Worm (Caenorhabditis elegans) whole organism, L2 larva: ENCODE results near the gene clec-33.

Source experiments
- ceh-82 ChIP-seq: fragments of 150-350 bp; optimal IDR thresholded peaks from 2 replicates; lab custom pipeline; 2014; ENCODE audit warnings: missing biosample characterization, missing genetic modification characterization
- dmd-4 ChIP-seq: sonication (generic microtip); optimal IDR thresholded peaks from 2 replicates; lab custom pipeline; 2017; ENCODE audit warnings: missing biosample characterization, missing genetic modification characterization
- lin-11 ChIP-seq: fragments of 150-350 bp; sonication (generic microtip); optimal IDR thresholded peaks from 2 replicates; lab custom pipeline; 2014; ENCODE audit warnings: missing biosample characterization, missing genetic modification characterization, inconsistent platforms, mixed read lengths
- mab-5 ChIP-seq: fragments of 150-350 bp; optimal IDR thresholded peaks from 2 replicates; lab custom pipeline; 2014; ENCODE audit warnings: missing biosample characterization, missing genetic modification characterization
- mdl-1 ChIP-seq, 2 experiments: fragments of 150-350 bp in 1 of 2; sonication (generic microtip) in 1 of 2; optimal IDR thresholded peaks; 2 replicates each; lab custom pipeline; 2017; ENCODE audit warnings: missing biosample characterization in 2 of 2, missing genetic modification characterization in 2 of 2
- nhr-11 ChIP-seq: fragments of 150-350 bp; optimal IDR thresholded peaks from 2 replicates; lab custom pipeline; 2014; ENCODE audit warnings: missing biosample characterization, missing genetic modification characterization
- nhr-129 ChIP-seq: fragments of 150-350 bp; optimal IDR thresholded peaks from 2 replicates; lab custom pipeline; 2014; ENCODE audit warnings: missing biosample characterization, missing genetic modification characterization
- nhr-237 ChIP-seq: fragments of 150-350 bp; optimal IDR thresholded peaks from 2 replicates; lab custom pipeline; 2014; ENCODE audit warnings: missing biosample characterization, missing genetic modification characterization
- skn-1 ChIP-seq: sonication (generic microtip); optimal IDR thresholded peaks from 2 replicates; lab custom pipeline; 2017; ENCODE audit warnings: missing biosample characterization, missing genetic modification characterization
- sma-3 ChIP-seq: sonication (generic microtip); optimal IDR thresholded peaks from 2 replicates; lab custom pipeline; 2016; ENCODE audit warnings: missing genetic modification reagents, missing genetic modification characterization, missing compliant biosample characterization
- ztf-11 ChIP-seq: sonication (generic microtip); optimal IDR thresholded peaks from 2 replicates; lab custom pipeline; 2017; ENCODE audit warnings: missing biosample characterization, missing genetic modification characterization

DNA sequence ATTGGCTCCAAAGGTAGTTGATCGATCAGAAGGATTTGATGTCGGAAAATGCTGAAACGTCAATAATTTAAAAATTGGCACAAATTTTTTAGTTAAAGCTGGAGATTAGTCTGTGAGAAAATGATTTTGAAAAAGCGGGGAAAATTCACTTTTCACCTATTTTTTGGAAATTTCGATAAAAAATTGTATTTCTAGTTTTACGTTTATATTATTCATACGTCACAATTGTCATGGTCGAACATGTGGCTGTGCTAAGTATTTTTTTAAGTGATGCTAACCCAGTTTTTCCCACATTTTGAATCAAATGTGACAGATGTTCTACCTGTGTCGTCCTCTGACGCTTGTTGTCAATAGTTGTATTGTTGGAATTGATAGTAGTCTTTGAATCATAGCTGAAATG, 9.9 kb upstream of the clec-33 start:
- no peak for TF ChIP-seq dmd-4 (tag; lab: Kevin White, UChicago)
- TF ChIP-seq mab-5 (tag; lab: Kevin White, UChicago): no peak
- TF ChIP-seq nhr-237 (tag; lab: Kevin White, UChicago): no peak
- TF ChIP-seq sma-3: no peak
- TF ChIP-seq ztf-11 (tag; lab: Kevin White, UChicago): no peak
- no peak for TF ChIP-seq lin-11 (tag; lab: Kevin White, UChicago)
- TF ChIP-seq ceh-82: no peak
- no peak for TF ChIP-seq mdl-1 (tag; optimal IDR thresholded peaks at IDR 0.05; lab: Kevin White, UChicago)
- TF ChIP-seq nhr-129 (tag; lab: Kevin White, UChicago): no peak
- TF ChIP-seq nhr-11 (tag; lab: Kevin White, UChicago): no peak
- no peak for TF ChIP-seq skn-1 (tag; lab: Kevin White, UChicago)
